Fruit fly (Drosophila melanogaster) whole organism, prepupa: ENCODE measurements around the gene CG14237.

ENCODE experiments used
- CG11902 ChIP-seq: fragments of 200-800 bp; sonication (Bioruptor generic); optimal IDR thresholded peaks from 3 replicates; lab custom pipeline; 2016; ENCODE audit warnings: missing biosample characterization, missing genetic modification characterization
- CG1621 ChIP-seq: fragments of 200-800 bp; sonication (Bioruptor generic); optimal IDR thresholded peaks from 3 replicates; lab custom pipeline; 2018; ENCODE audit warnings: missing biosample characterization, mild to moderate bottlenecking, missing genetic modification characterization
- Eip93F ChIP-seq: fragments of 200-800 bp; sonication (Bioruptor generic); optimal IDR thresholded peaks from 2 replicates; lab custom pipeline; 2016; ENCODE audit warnings: missing biosample characterization, mild to moderate bottlenecking, missing genetic modification characterization
- Ets96B ChIP-seq: fragments of 200-800 bp; optimal IDR thresholded peaks from 2 replicates; lab custom pipeline; 2019; ENCODE audit warnings: missing biosample characterization, mild to moderate bottlenecking, missing genetic modification characterization, moderate library complexity
- Hr39 ChIP-seq: fragments of 200-800 bp; sonication (Bioruptor generic); optimal IDR thresholded peaks from 2 replicates; lab custom pipeline; 2016; ENCODE audit warnings: missing biosample characterization, missing genetic modification characterization
- Met ChIP-seq: fragments of 200-800 bp; sonication (Bioruptor generic); optimal IDR thresholded peaks from 3 replicates; lab custom pipeline; 2016; ENCODE audit warnings: missing biosample characterization, missing genetic modification characterization
- Smox ChIP-seq: fragments of 200-800 bp; sonication (Bioruptor generic); optimal IDR thresholded peaks from 3 replicates; lab custom pipeline; 2016; ENCODE audit warnings: missing biosample characterization, missing genetic modification characterization
- Sox15 ChIP-seq: fragments of 200-800 bp; sonication (Bioruptor generic); optimal IDR thresholded peaks from 3 replicates; lab custom pipeline; 2016; ENCODE audit warnings: missing biosample characterization, missing genetic modification characterization
- cyc ChIP-seq: fragments of 200-800 bp; sonication (Bioruptor generic); optimal IDR thresholded peaks from 3 replicates; lab custom pipeline; 2016; ENCODE audit warnings: missing biosample characterization, missing genetic modification characterization
- spab ChIP-seq: fragments of 200-800 bp; sonication (Bioruptor generic); optimal IDR thresholded peaks from 2 replicates; lab custom pipeline; 2017; ENCODE audit warnings: missing biosample characterization, mild to moderate bottlenecking, missing genetic modification characterization, missing genetic modification reagents

- TF ChIP-seq Eip93F (GFP tag; lab: Kevin White, UChicago) (no peak), CG11902 (GFP tag; lab: Kevin White, UChicago) (no peak), Smox (GFP tag; lab: Kevin White, UChicago) (no peak), Hr39 (GFP tag; lab: Kevin White, UChicago) (no peak), spab (GFP tag; lab: Kevin White, UChicago) (no peak), Ets96B (peak; percentile 40), CG1621 (tag; lab: Kevin White, UChicago) (no peak), Met (no peak), cyc (no peak), Sox15 (no peak)
Observed at dm6 chr3R:26502072-26502471, 45.4 kb downstream of the CG14237 start.
